Fruit fly (Drosophila melanogaster) whole organism, prepupa: ENCODE measurements around the gene RpS7.

Experiments
- CG11902 ChIP-seq: fragments of 200-800 bp; sonication (Bioruptor generic); optimal IDR thresholded peaks from 3 replicates; lab custom pipeline; 2016; ENCODE audit warnings: missing biosample characterization, missing genetic modification characterization
- CG32006 ChIP-seq: fragments of 200-800 bp; sonication (Bioruptor generic); optimal IDR thresholded peaks from 3 replicates; lab custom pipeline; 2017; ENCODE audit warnings: missing biosample characterization, mild to moderate bottlenecking, missing genetic modification characterization
- CG8119 ChIP-seq: fragments of 200-800 bp; sonication (Bioruptor generic); IDR thresholded peaks from 3 replicates; pipeline ENCODE4 v1.3.6; 2022; ENCODE audit warnings: missing biosample characterization, missing genetic modification characterization
- Sox15 ChIP-seq: fragments of 200-800 bp; sonication (Bioruptor generic); optimal IDR thresholded peaks from 3 replicates; lab custom pipeline; 2016; ENCODE audit warnings: missing biosample characterization, missing genetic modification characterization

DNA sequence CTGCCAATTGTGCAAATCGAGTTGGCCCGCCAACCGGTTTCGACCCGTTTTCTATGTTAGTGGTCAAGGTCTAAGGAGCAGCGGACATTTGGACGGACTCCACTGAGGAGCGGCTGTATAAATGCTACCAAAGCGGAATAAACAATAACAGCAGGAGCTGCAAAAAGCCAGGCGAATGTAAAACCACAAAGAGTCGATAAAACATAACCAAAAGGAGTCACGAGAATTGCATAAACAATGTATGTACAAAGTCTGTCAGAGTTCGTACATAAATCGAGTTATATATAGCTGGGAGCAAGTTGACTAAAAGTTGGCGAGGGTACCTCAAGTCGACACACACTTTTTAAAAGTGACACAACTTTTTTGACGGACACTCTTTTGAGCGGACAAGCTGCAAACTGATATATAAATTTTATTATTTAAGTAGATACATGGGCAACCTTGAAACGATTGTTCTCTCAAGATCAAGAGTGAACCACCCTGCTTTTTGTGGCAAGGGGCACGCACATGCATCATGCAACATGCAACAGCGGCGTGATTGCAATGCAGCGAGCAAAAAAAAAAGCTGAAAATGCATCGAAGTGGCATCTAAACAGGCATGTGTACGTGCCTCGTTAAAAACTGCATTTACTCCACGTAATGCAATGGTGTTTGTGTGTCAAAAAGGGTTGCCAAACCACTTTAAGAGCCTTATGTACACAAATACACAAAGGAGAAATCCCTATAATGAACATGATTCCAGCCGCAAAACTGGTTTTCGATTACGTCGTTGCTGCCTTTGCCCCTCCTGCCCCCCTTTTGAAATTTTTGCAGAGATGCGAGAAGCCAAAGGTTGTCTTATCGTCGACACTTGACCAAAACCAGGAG, 46.7 kb upstream of the RpS7 start:
- TF ChIP-seq CG11902: peak; percentile 74
- peak; percentile 70 for TF ChIP-seq Sox15 (GFP tag; lab: Kevin White, UChicago)
- peak; percentile 90 for TF ChIP-seq CG32006 (GFP tag; lab: Kevin White, UChicago)
- TF ChIP-seq CG8119: peak; percentile 97
